Fruit fly (Drosophila melanogaster) whole organism, wandering third instar larva: Measurements from ENCODE around the gene CG15506.

Source experiments
- CG32264 ChIP-seq: fragments of 200-800 bp; sonication (Bioruptor generic); optimal IDR thresholded peaks from 2 replicates; lab custom pipeline; 2016; ENCODE audit warnings: missing biosample characterization, missing genetic modification characterization
- Dfd ChIP-seq: fragments of >200 bp; optimal IDR thresholded peaks from 2 replicates; lab custom pipeline; 2017; ENCODE audit warnings: missing biosample characterization, missing genetic modification characterization
- Dif ChIP-seq: fragments of 200-275, 200-300 bp; sonication (Bioruptor generic); optimal IDR thresholded peaks from 2 replicates; lab custom pipeline; 2018; ENCODE audit warnings: missing biosample characterization, missing genetic modification characterization; ENCODE audit not compliant: partially characterized antibody
- Sp1 ChIP-seq: fragments of 200-800 bp; sonication (Bioruptor generic); optimal IDR thresholded peaks from 3 replicates; lab custom pipeline; 2019; ENCODE audit warnings: missing biosample characterization, mild to moderate bottlenecking, missing genetic modification characterization, moderate library complexity
- br ChIP-seq: fragments of 200-800 bp; sonication (Bioruptor generic); optimal IDR thresholded peaks from 2 replicates; lab custom pipeline; 2016; ENCODE audit warnings: missing biosample characterization, missing genetic modification characterization
- fru ChIP-seq: fragments of 200-800 bp; sonication (Bioruptor generic); optimal IDR thresholded peaks from 3 replicates; lab custom pipeline; 2016; ENCODE audit warnings: missing biosample characterization, mild to moderate bottlenecking, missing genetic modification characterization
- jim ChIP-seq: fragments of 175-275, 200-325 bp; sonication (Bioruptor generic); optimal IDR thresholded peaks from 2 replicates; lab custom pipeline; 2016; ENCODE audit warnings: missing biosample characterization, mild to moderate bottlenecking, missing genetic modification characterization
- lola ChIP-seq: fragments of >200 bp; optimal IDR thresholded peaks from 2 replicates; lab custom pipeline; 2017; ENCODE audit warnings: missing biosample characterization, missing genetic modification characterization
- psq ChIP-seq: fragments of 200-800 bp; sonication (Bioruptor generic); optimal IDR thresholded peaks from 3 replicates; lab custom pipeline; 2017; ENCODE audit warnings: missing biosample characterization, mild to moderate bottlenecking, missing genetic modification characterization, moderate library complexity
- sage ChIP-seq: fragments of 200-800 bp; sonication (Bioruptor generic); optimal IDR thresholded peaks from 2 replicates; lab custom pipeline; 2016; ENCODE audit warnings: missing biosample characterization, mild to moderate bottlenecking, missing genetic modification characterization
- tai ChIP-seq: sonication (Bioruptor generic); optimal IDR thresholded peaks from 2 replicates; lab custom pipeline; 2016; ENCODE audit warnings: missing biosample characterization, missing genetic modification characterization
- usp ChIP-seq: fragments of >200 bp; optimal IDR thresholded peaks from 2 replicates; lab custom pipeline; 2017; ENCODE audit warnings: missing biosample characterization, missing genetic modification characterization

DNA sequence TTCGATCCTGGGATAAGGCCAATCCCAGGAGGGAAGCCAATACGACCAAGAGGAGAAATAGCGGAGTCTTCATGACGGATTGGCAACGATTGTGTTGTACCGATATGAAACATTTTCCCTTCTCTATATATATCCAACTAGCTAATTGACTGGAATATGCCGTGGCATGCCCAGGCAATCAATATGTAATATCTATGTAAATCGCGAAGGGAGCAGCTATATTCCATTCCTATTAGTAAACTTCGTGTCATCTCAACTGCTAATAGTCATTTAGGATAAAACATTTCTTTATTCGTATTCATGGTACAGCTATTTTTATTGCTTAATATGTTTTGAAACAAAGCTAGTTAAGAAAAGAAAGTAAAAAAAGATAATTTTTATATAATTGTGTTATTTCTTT is 3.2 kb upstream of the CG15506 start, which contains the start of gene Dup99B:
- TF ChIP-seq jim (no peak), sage (GFP tag; lab: Kevin White, UChicago) (no peak), br (no peak), tai (GFP tag; lab: Kevin White, UChicago) (no peak), lola (GFP tag; lab: Kevin White, UChicago) (no peak), usp (GFP tag; lab: Kevin White, UChicago) (no peak), Dfd (GFP tag; lab: Kevin White, UChicago) (no peak), psq (GFP tag; lab: Kevin White, UChicago) (no peak), Dif (GFP tag; lab: Kevin White, UChicago) (no peak), fru (GFP tag; lab: Kevin White, UChicago) (no peak), CG32264 (GFP tag; lab: Kevin White, UChicago) (no peak), Sp1 (GFP tag; lab: Kevin White, UChicago) (no peak)
